Worm (Caenorhabditis elegans): ENCODE measurements around the gene H40L08.9.

The H40L08.9 gene

DNA sequence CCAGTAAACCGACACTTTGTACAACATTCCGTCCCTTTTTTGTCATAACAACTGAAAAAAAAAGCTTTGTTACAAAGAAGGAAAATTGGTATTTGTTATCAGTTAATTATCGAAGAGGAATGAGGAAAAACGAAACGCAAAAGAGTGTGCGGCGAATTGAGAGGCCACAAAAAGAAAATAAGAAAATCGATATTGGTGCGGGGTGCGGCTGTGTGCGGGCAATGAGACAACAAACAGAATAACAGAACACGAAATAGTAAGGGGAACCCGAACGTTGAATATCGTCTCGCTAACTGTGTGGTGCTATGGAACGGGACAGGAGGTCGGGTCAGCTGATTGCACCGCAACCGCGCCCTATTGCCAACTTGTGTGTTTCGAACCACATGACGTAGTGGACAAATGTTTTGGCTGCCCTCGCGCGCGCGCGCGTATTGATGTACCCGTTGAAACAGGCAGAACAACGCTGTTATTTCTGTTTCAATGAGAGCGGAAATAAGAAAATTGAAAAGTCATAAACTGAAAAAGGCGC lies 35.7 kb downstream of the H40L08.9 start, which contains the start of gene C18B12.4 (continued):
- peak; percentile 91 for TF ChIP-seq C16A3.4 (tag; optimal IDR thresholded peaks at IDR 0.05)
- peak; percentile 25 for TF ChIP-seq egl-13 (tag; optimal IDR thresholded peaks at IDR 0.05)
- peak; percentile 46 for TF ChIP-seq snpc-4 (tag; optimal IDR thresholded peaks at IDR 0.05)
- peak; percentile 74; the same call in 1 of the 2 replicates for TF ChIP-seq ceh-88 (GFP tag; IDR thresholded peaks at IDR 0.05)
- peak; percentile 79 for TF ChIP-seq xbp-1 (tag; optimal IDR thresholded peaks at IDR 0.05)
- TF ChIP-seq skn-1 (tag; optimal IDR thresholded peaks at IDR 0.05) = peak; percentile 93
- peak; percentile 63 to 82 for TF ChIP-seq lsy-2 (tag; optimal IDR thresholded peaks at IDR 0.05)
- TF ChIP-seq nhr-237 (tag; optimal IDR thresholded peaks at IDR 0.05) = peak; percentile 46
- TF ChIP-seq nhr-77 (tag; optimal IDR thresholded peaks at IDR 0.05) = peak; percentile 54
- TF ChIP-seq nhr-84 (tag; optimal IDR thresholded peaks at IDR 0.05) = no peak
- TF ChIP-seq dpl-1 (GFP tag; optimal IDR thresholded peaks at IDR 0.05) = peak; percentile 70 to 82 (median 77)
- no peak for TF ChIP-seq hlh-4 (tag; optimal IDR thresholded peaks at IDR 0.05)
- TF ChIP-seq nhr-12 (tag; optimal IDR thresholded peaks at IDR 0.05) = no peak
- peak in 1 of 2 experiments; percentile 19 for TF ChIP-seq ztf-11 (tag; optimal IDR thresholded peaks at IDR 0.05)
- TF ChIP-seq pax-3 (tag; optimal IDR thresholded peaks at IDR 0.05) = peak; percentile 58
- peak; percentile 56 for TF ChIP-seq fkh-4 (tag; optimal IDR thresholded peaks at IDR 0.05; ENCODE audit: borderline replicate concordance)
- peak; percentile 45 for TF ChIP-seq jun-1 (tag; optimal IDR thresholded peaks at IDR 0.05)
- peak; percentile 93 for TF ChIP-seq lin-13 (GFP tag; optimal IDR thresholded peaks at IDR 0.05)
- TF ChIP-seq zag-1 (tag; optimal IDR thresholded peaks at IDR 0.05) = no peak
- peak; percentile 70 for TF ChIP-seq irx-1 (tag; optimal IDR thresholded peaks at IDR 0.05)
- peak; percentile 58 to 69 for TF ChIP-seq efl-1 (optimal IDR thresholded peaks at IDR 0.05)
- TF ChIP-seq efl-1 (GFP tag; optimal IDR thresholded peaks at IDR 0.05 in 1 of 2) = peak; percentile 63 to 95
- TF ChIP-seq nhr-85 (tag) = peak; percentile 95
- TF ChIP-seq fos-1 (tag; optimal IDR thresholded peaks at IDR 0.05) = peak; percentile 38
- no peak for TF ChIP-seq C34B4.2 (tag; optimal IDR thresholded peaks at IDR 0.05)
- TF ChIP-seq lin-35 (GFP tag; optimal IDR thresholded peaks at IDR 0.05) = peak; percentile 79 to 90
- TF ChIP-seq mep-1 (tag; optimal IDR thresholded peaks at IDR 0.05) = peak; percentile 77
- peak; percentile 85 for TF ChIP-seq fkh-8 (tag; optimal IDR thresholded peaks at IDR 0.05)
- TF ChIP-seq elt-3 (tag; optimal IDR thresholded peaks at IDR 0.05) = peak in 2 of 6 experiments; percentile 69 to 84
- TF ChIP-seq zip-4 (GFP tag; optimal IDR thresholded peaks at IDR 0.05) = no peak
- TF ChIP-seq mab-9 (GFP tag; IDR thresholded peaks at IDR 0.05) = peak; percentile 59; the same call in 1 of the 2 replicates
- TF ChIP-seq dsc-1 (tag; optimal IDR thresholded peaks at IDR 0.05) = no peak

DNA sequence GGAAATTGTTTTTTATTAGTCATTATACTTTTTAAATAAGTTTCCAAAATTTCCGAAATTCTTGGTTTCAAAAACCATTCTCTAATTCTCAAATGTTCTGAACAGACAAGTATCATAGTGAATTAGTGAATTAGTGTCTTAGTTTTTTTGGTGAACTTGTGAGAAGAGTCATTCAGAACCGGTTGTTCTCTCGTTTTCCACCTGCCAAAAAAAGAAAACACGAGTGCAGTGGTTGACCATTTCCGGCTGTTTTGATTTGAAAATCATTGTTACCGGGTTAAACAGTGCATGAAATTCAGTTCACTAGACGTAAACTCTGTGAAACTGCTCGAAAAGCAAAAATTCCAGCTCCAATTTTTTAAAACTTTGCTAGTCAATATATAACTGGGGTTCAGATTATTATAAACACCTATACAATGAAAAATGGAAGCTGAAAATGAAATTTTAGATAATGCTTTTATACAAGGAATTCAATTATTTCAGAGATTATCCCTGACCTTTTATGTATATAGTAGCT lies 36.5 kb downstream of the H40L08.9 start:
- no peak for TF ChIP-seq tbx-2 (tag; optimal IDR thresholded peaks at IDR 0.05)
- TF ChIP-seq lin-14 (GFP tag; optimal IDR thresholded peaks at IDR 0.05) = peak; percentile 51
- peak in 1 of 2 experiments; percentile 1 for TF ChIP-seq lin-35 (GFP tag; optimal IDR thresholded peaks at IDR 0.05)
- no peak for TF ChIP-seq lir-3 (tag; optimal IDR thresholded peaks at IDR 0.05; ENCODE audit: poor library complexity)
- TF ChIP-seq snu-23 (GFP tag; optimal IDR thresholded peaks at IDR 0.05) = peak; percentile 10
- TF ChIP-seq nhr-85 (tag) = peak; percentile 80
- peak; percentile 54 for TF ChIP-seq grh-1 (GFP tag; IDR thresholded peaks at IDR 0.05)

DNA sequence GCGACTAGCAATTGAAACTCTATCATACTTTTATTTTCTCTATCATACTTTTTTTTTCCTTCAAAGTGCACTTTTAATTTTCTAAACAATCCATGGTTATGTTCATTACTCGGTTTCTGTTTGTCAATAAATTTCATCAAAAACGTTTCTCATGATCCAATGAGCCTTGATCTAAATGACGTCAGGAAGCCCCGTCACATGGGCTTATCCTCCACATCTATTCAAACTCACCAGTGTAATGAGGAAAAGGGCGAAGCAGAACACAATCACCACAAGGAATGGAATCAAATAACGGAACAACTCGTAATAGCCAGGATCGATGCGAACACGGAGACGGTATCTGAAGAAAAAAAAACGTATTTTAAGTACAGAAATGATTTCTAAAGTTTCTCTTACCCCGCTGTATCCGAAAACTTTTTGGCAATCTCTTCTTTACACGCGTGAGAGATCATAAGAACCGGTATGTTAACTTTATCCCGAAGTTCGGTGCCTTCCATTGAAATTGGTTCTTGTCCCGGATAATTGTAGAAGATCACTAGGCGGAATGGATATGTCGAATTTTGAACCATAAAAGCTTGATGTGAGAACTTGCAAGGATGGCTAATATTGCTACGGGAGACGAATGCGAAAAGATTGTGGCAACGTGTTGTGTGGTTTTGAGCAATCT lies 37.1 kb downstream of the H40L08.9 start:
- TF ChIP-seq aha-1 (tag; optimal IDR thresholded peaks at IDR 0.05) = no peak
- TF ChIP-seq efl-1 (optimal IDR thresholded peaks at IDR 0.05) = no peak
- TF ChIP-seq efl-1 (GFP tag; optimal IDR thresholded peaks at IDR 0.05 in 1 of 2) = peak in 1 of 2 experiments; percentile 92
- TF ChIP-seq lsy-2 (tag; optimal IDR thresholded peaks at IDR 0.05) = peak in 1 of 2 experiments; percentile 12
- TF ChIP-seq rnt-1 (tag; optimal IDR thresholded peaks at IDR 0.05) = peak; percentile 42
- no peak for TF ChIP-seq sox-4 (tag; optimal IDR thresholded peaks at IDR 0.05)
- TF ChIP-seq ceh-82 (tag; optimal IDR thresholded peaks at IDR 0.05) = no peak
- TF ChIP-seq nhr-76 (tag; optimal IDR thresholded peaks at IDR 0.05) = no peak
- TF ChIP-seq jun-1 (tag; optimal IDR thresholded peaks at IDR 0.05) = no peak
- peak; percentile 26 for TF ChIP-seq lin-14 (GFP tag; optimal IDR thresholded peaks at IDR 0.05)
- TF ChIP-seq nhr-77 (tag; optimal IDR thresholded peaks at IDR 0.05) = no peak
- TF ChIP-seq mep-1 (tag; optimal IDR thresholded peaks at IDR 0.05) = no peak
- no peak for TF ChIP-seq efl-3 (GFP tag; optimal IDR thresholded peaks at IDR 0.05)
- no peak for TF ChIP-seq egl-13 (tag; optimal IDR thresholded peaks at IDR 0.05)
- no peak for TF ChIP-seq unc-62 (GFP tag; optimal IDR thresholded peaks at IDR 0.05)
- TF ChIP-seq nhr-71 (tag; optimal IDR thresholded peaks at IDR 0.05) = peak; percentile 65
- no peak for TF ChIP-seq nhr-90 (tag; optimal IDR thresholded peaks at IDR 0.05; ENCODE audit: poor library complexity)
- peak; percentile 1 for TF ChIP-seq fkh-4 (tag; optimal IDR thresholded peaks at IDR 0.05; ENCODE audit: borderline replicate concordance)
- no peak for TF ChIP-seq elt-2 (tag; optimal IDR thresholded peaks at IDR 0.05)
- TF ChIP-seq dpl-1 (GFP tag; optimal IDR thresholded peaks at IDR 0.05) = no peak
- TF ChIP-seq snu-23 (GFP tag; optimal IDR thresholded peaks at IDR 0.05) = peak; percentile 28

All from whole organism, L1 larva.